Fruit fly (Drosophila melanogaster) whole organism, adult: ENCODE data around the gene Wdr37.

Source experiments
- CG12768 ChIP-seq: fragments of 200-800 bp; sonication (Bioruptor generic); optimal IDR thresholded peaks from 2 replicates; lab custom pipeline; 2017; ENCODE audit warnings: missing biosample characterization, missing genetic modification characterization, mild to moderate bottlenecking, moderate library complexity, missing genetic modification reagents
- CG1620 ChIP-seq: fragments of 200-800 bp; sonication (Bioruptor generic); optimal IDR thresholded peaks from 2 replicates; lab custom pipeline; 2016; ENCODE audit warnings: missing biosample characterization, missing genetic modification characterization
- CG33017 ChIP-seq: fragments of 200-800 bp; sonication (Bioruptor generic); optimal IDR thresholded peaks from 2 replicates; lab custom pipeline; 2018; ENCODE audit warnings: missing biosample characterization, mild to moderate bottlenecking, missing genetic modification characterization, moderate library complexity
- CG5204 ChIP-seq: fragments of 200-800 bp; sonication (Bioruptor generic); optimal IDR thresholded peaks from 2 replicates; lab custom pipeline; 2016; ENCODE audit warnings: missing biosample characterization, missing genetic modification characterization
- CG7101 ChIP-seq: fragments of 200-800 bp; sonication (Bioruptor generic); optimal IDR thresholded peaks from 2 replicates; lab custom pipeline; 2018; ENCODE audit warnings: missing biosample characterization, mild to moderate bottlenecking, missing genetic modification characterization, moderate library complexity
- Crg-1 ChIP-seq: fragments of 200-800 bp; sonication (Bioruptor generic); optimal IDR thresholded peaks from 2 replicates; lab custom pipeline; 2016; ENCODE audit warnings: missing biosample characterization, missing genetic modification characterization
- Hr96 ChIP-seq: fragments of 200-800 bp; sonication (Bioruptor generic); optimal IDR thresholded peaks from 2 replicates; lab custom pipeline; 2016; ENCODE audit warnings: missing biosample characterization, missing genetic modification characterization
- Mnt ChIP-seq: fragments of 200-800 bp; sonication (Bioruptor generic); optimal IDR thresholded peaks from 2 replicates; lab custom pipeline; 2016; ENCODE audit warnings: missing biosample characterization, mild to moderate bottlenecking, missing genetic modification characterization
- cic ChIP-seq: fragments of 200-800 bp; sonication (Bioruptor generic); optimal IDR thresholded peaks from 2 replicates; lab custom pipeline; 2017; ENCODE audit warnings: missing biosample characterization, mild to moderate bottlenecking, missing genetic modification characterization, moderate library complexity
- cnc ChIP-seq, 2 experiments: fragments of >200 bp; optimal IDR thresholded peaks; 2 replicates each; lab custom pipeline; 2017
- kay ChIP-seq: fragments of 200-800 bp; sonication (Bioruptor generic); peaks from one replicate; lab custom pipeline; 2016; ENCODE audit warnings: missing biosample characterization, missing genetic modification characterization, borderline replicate concordance
- ovo ChIP-seq: fragments of 200-800 bp; sonication (Bioruptor generic); optimal IDR thresholded peaks from 2 replicates; lab custom pipeline; 2016; ENCODE audit warnings: missing biosample characterization, missing genetic modification characterization
- pad ChIP-seq: fragments of 200-800 bp; sonication (Bioruptor generic); optimal IDR thresholded peaks from 3 replicates; lab custom pipeline; 2017; ENCODE audit warnings: missing biosample characterization, missing genetic modification characterization, mild to moderate bottlenecking, moderate library complexity, missing genetic modification reagents
- toe ChIP-seq: fragments of 200-800 bp; sonication (Bioruptor generic); optimal IDR thresholded peaks from 2 replicates; lab custom pipeline; 2016; ENCODE audit warnings: missing biosample characterization, missing genetic modification characterization

dm6 chr3R:18436550-18437362, 34.2 kb upstream of the Wdr37 start:
- TF ChIP-seq Mnt (GFP tag; lab: Kevin White, UChicago), result peak; percentile 47
- peak; percentile 50 for TF ChIP-seq CG33017
- peak; percentile 46 for TF ChIP-seq toe (GFP tag; lab: Kevin White, UChicago)
- peak; percentile 72 for TF ChIP-seq CG5204 (GFP tag; lab: Kevin White, UChicago)
- no peak for TF ChIP-seq CG1620 (GFP tag; lab: Kevin White, UChicago)
- TF ChIP-seq kay (GFP tag; lab: Kevin White, UChicago), result no peak
- TF ChIP-seq Hr96 (GFP tag; lab: Kevin White, UChicago), result peak; percentile 37
- no peak for TF ChIP-seq Crg-1 (GFP tag; lab: Kevin White, UChicago)
- TF ChIP-seq CG7101 (tag; lab: Kevin White, UChicago), result peak; percentile 60
- peak; percentile 81 for TF ChIP-seq CG12768 (GFP tag; lab: Kevin White, UChicago)
- no peak for TF ChIP-seq ovo (GFP tag; lab: Kevin White, UChicago)
- peak; percentile 29 for TF ChIP-seq pad (GFP tag; lab: Kevin White, UChicago)
- TF ChIP-seq cic, result peak; percentile 76
- no peak for TF ChIP-seq cnc (optimal IDR thresholded peaks at IDR 0.05; lab: Kevin White, UChicago)
